Fruit fly (Drosophila melanogaster): Measurements from ENCODE around the gene CG14223.

The CG14223 gene

dm6 chrX:19712898-19713627 lies 49.3 kb upstream of the CG14223 start, which contains the start of gene meso18E (continued):
- TF ChIP-seq Dfd (GFP tag; optimal IDR thresholded peaks at IDR 0.05) = peak in 1 of 2 experiments; percentile 1
- TF ChIP-seq cg (GFP tag; optimal IDR thresholded peaks at IDR 0.05) = peak; percentile 85
- no peak for TF ChIP-seq CG13624 (GFP tag; optimal IDR thresholded peaks at IDR 0.05)
- TF ChIP-seq Hr39 (optimal IDR thresholded peaks at IDR 0.05) = peak; percentile 97
- TF ChIP-seq run (tag; optimal IDR thresholded peaks at IDR 0.05) = no peak
- peak; percentile 65 for TF ChIP-seq Adf1 (GFP tag; IDR thresholded peaks at IDR 0.05)
- TF ChIP-seq nerfin-2 (GFP tag; IDR thresholded peaks at IDR 0.05; ENCODE audit: partially characterized antibody) = no peak
- peak; percentile 68 for TF ChIP-seq CG8478 (optimal IDR thresholded peaks at IDR 0.05)
- TF ChIP-seq Trl (optimal IDR thresholded peaks at IDR 0.05) = peak in 1 of 2 experiments; percentile 48
- TF ChIP-seq Trl (GFP tag; optimal IDR thresholded peaks at IDR 0.05) = no peak
- no peak for TF ChIP-seq knrl (GFP tag; IDR thresholded peaks at IDR 0.05; ENCODE audit: partially characterized antibody)
- TF ChIP-seq chinmo (GFP tag; IDR thresholded peaks at IDR 0.05; ENCODE audit: partially characterized antibody) = 0 out of 4 replicates have a peak, but pooled peaks have one; percentile 7
- TF ChIP-seq twi (tag; optimal IDR thresholded peaks at IDR 0.05) = peak; percentile 91
- peak; percentile 18 for TF ChIP-seq CG5180 (GFP tag; optimal IDR thresholded peaks at IDR 0.05)

DNA sequence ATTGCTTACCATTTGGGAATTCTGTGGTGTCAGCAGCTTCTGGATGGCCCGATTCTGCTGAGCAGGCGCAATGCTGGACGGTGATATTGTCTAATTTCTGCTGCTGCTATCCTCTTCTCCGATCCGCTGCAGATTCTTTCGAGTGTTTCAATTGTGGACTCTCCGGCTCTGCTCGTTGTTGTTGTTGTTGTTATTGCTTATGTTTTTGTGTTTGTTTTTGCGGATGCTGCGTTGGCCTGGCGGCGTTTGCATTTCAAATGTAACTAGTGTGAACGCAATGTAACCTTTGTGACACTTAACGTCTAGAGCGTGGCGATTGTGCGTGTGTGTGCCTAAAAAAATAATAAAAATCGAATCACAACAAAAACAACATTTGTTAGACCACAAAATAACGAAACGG lies 48.2 kb upstream of the CG14223 start:
- TF ChIP-seq CG11398 (GFP tag; optimal IDR thresholded peaks at IDR 0.05) (no peak), Ets65A (GFP tag) (no peak), CG8478 (optimal IDR thresholded peaks at IDR 0.05) (no peak), CG7357 (GFP tag; IDR thresholded peaks at IDR 0.05) (no peak), p53 (GFP tag; optimal IDR thresholded peaks at IDR 0.05) (no peak), ssp (GFP tag; IDR thresholded peaks at IDR 0.05) (0 out of 2 replicates have a peak, but pooled peaks have one; percentile 25), Mes4 (GFP tag; optimal IDR thresholded peaks at IDR 0.05) (no peak), h (optimal IDR thresholded peaks at IDR 0.05) (no peak), CG42726 (GFP tag; IDR thresholded peaks at IDR 0.05; ENCODE audit: partially characterized antibody) (no peak), grn (GFP tag; optimal IDR thresholded peaks at IDR 0.05) (no peak), dpn (GFP tag; optimal IDR thresholded peaks at IDR 0.05) (no peak), CG4360 (GFP tag; IDR thresholded peaks at IDR 0.05) (peak; percentile 83), CG16813 (GFP tag; IDR thresholded peaks at IDR 0.05; ENCODE audit: partially characterized antibody) (no peak), Poxn (GFP tag; IDR thresholded peaks at IDR 0.05) (no peak), CG7372 (GFP tag; IDR thresholded peaks at IDR 0.05) (no peak), CG18619 (GFP tag; optimal IDR thresholded peaks at IDR 0.05) (no peak), CTCF (GFP tag; optimal IDR thresholded peaks at IDR 0.05) (no peak), CG11456 (GFP tag; IDR thresholded peaks at IDR 0.05) (no peak), Dbx (GFP tag; IDR thresholded peaks at IDR 0.05) (no peak), CG3163 (GFP tag; optimal IDR thresholded peaks at IDR 0.05) (no peak), sqz (GFP tag; optimal IDR thresholded peaks at IDR 0.05) (no peak), dysf (GFP tag; IDR thresholded peaks at IDR 0.05) (no peak), ERR (GFP tag; optimal IDR thresholded peaks at IDR 0.05) (no peak), H2.0 (GFP tag; IDR thresholded peaks at IDR 0.05) (no peak), nmo (GFP tag; optimal IDR thresholded peaks at IDR 0.05) (no peak), CG30020 (tag; optimal IDR thresholded peaks at IDR 0.05) (peak; percentile 28), MESR4 (GFP tag; optimal IDR thresholded peaks at IDR 0.05) (no peak), CG17802 (tag; optimal IDR thresholded peaks at IDR 0.05) (peak; percentile 52), wdn (GFP tag; IDR thresholded peaks at IDR 0.05) (no peak), Taf1 (GFP tag; IDR thresholded peaks at IDR 0.05) (no peak), dimm (GFP tag; IDR thresholded peaks at IDR 0.05) (no peak), B-H2 (GFP tag; optimal IDR thresholded peaks at IDR 0.05) (no peak)

All from whole organism, embryonic.